Fruit fly (Drosophila melanogaster) whole organism, embryonic: Measurements from ENCODE around the gene Charon.

ENCODE experiments used
- Abd-B ChIP-seq: fragments of 200-800 bp; sonication (Bioruptor generic); optimal IDR thresholded peaks from 2 replicates; lab custom pipeline; 2018; ENCODE audit warnings: missing biosample characterization, mild to moderate bottlenecking, missing genetic modification characterization, moderate library complexity
- Atf6 ChIP-seq: fragments of 200-800 bp; sonication (Bioruptor generic); IDR thresholded peaks from 2 replicates; pipeline ENCODE4 v1.3.6; 2022; ENCODE audit warnings: missing biosample characterization, missing genetic modification characterization
- CG10321 ChIP-seq: fragments of 200-800 bp; sonication (Bioruptor generic); IDR thresholded peaks from 2 replicates; pipeline ENCODE4 v1.3.6; 2022; ENCODE audit warnings: missing biosample characterization, missing genetic modification characterization
- CG10462 ChIP-seq: fragments of 200-800 bp; sonication (Bioruptor generic); optimal IDR thresholded peaks from 2 replicates; lab custom pipeline; 2016; ENCODE audit warnings: missing biosample characterization, missing genetic modification characterization
- CG11085 ChIP-seq: fragments of 200-800 bp; sonication (Bioruptor generic); IDR thresholded peaks from 2 replicates; pipeline ENCODE4 v1.3.6; 2022; ENCODE audit warnings: missing biosample characterization, missing genetic modification characterization
- CG11456 ChIP-seq: fragments of 200-800 bp; sonication (Bioruptor generic); IDR thresholded peaks from 3 replicates; pipeline ENCODE4 v1.3.6; 2022; ENCODE audit warnings: missing biosample characterization, missing genetic modification characterization
- CG15011 ChIP-seq: fragments of 200-800 bp; sonication (Bioruptor generic); optimal IDR thresholded peaks from 3 replicates; lab custom pipeline; 2018; ENCODE audit warnings: missing biosample characterization, mild to moderate bottlenecking, missing genetic modification characterization
- CG15514 ChIP-seq: fragments of 200-800 bp; sonication (Bioruptor generic); optimal IDR thresholded peaks from 3 replicates; lab custom pipeline; 2017; ENCODE audit warnings: missing biosample characterization, missing genetic modification characterization, mild to moderate bottlenecking, moderate library complexity, missing genetic modification reagents
- CG17328 ChIP-seq: fragments of 200-800 bp; sonication (Bioruptor generic); IDR thresholded peaks from 2 replicates; pipeline ENCODE4 v1.3.6; 2022; ENCODE audit warnings: missing biosample characterization, missing genetic modification characterization
- CG17361 ChIP-seq: fragments of 200-800 bp; sonication (Bioruptor generic); IDR thresholded peaks from 3 replicates; pipeline ENCODE4 v1.3.6; 2022; ENCODE audit warnings: missing biosample characterization, missing genetic modification characterization
- CG17829 ChIP-seq: fragments of 200-800 bp; optimal IDR thresholded peaks from 2 replicates; lab custom pipeline; 2019; ENCODE audit warnings: missing biosample characterization, mild to moderate bottlenecking, missing genetic modification characterization, moderate library complexity
- CG32532 ChIP-seq: fragments of 200-800 bp; sonication (Bioruptor generic); IDR thresholded peaks from 2 replicates; pipeline ENCODE4 v1.3.6; 2022; ENCODE audit warnings: missing biosample characterization, missing genetic modification characterization
- CG3838 ChIP-seq: fragments of 200-800 bp; sonication (Bioruptor generic); optimal IDR thresholded peaks from 3 replicates; lab custom pipeline; 2016; ENCODE audit warnings: missing biosample characterization, missing genetic modification characterization
- CG4707 ChIP-seq: fragments of 200-800 bp; sonication (Bioruptor generic); optimal IDR thresholded peaks from 2 replicates; lab custom pipeline; 2018; ENCODE audit warnings: missing biosample characterization, mild to moderate bottlenecking, missing genetic modification characterization, moderate library complexity
- CG8359 ChIP-seq: fragments of 200-800 bp; sonication (Bioruptor generic); optimal IDR thresholded peaks from 2 replicates; lab custom pipeline; 2017; ENCODE audit warnings: missing biosample characterization, mild to moderate bottlenecking, missing genetic modification characterization, borderline replicate concordance
- Chrac-16 ChIP-seq: fragments of 200-800 bp; sonication (Bioruptor generic); optimal IDR thresholded peaks from 3 replicates; lab custom pipeline; 2016; ENCODE audit warnings: missing biosample characterization, missing genetic modification characterization
- Dbx ChIP-seq: fragments of 200-800 bp; sonication (Bioruptor generic); IDR thresholded peaks from 3 replicates; pipeline ENCODE4 v1.3.6; 2022; ENCODE audit warnings: missing biosample characterization, missing genetic modification characterization
- Ets65A ChIP-seq: fragments of 200-800 bp; sonication (Bioruptor generic); peaks from one replicate; lab custom pipeline; 2016; ENCODE audit warnings: missing biosample characterization, missing genetic modification characterization
- Fer2 ChIP-seq: fragments of 200-800 bp; sonication (Bioruptor generic); optimal IDR thresholded peaks from 2 replicates; lab custom pipeline; 2018; ENCODE audit warnings: missing biosample characterization, mild to moderate bottlenecking, missing genetic modification characterization, moderate library complexity
- GATAe ChIP-seq: fragments of 200-800 bp; sonication (Bioruptor generic); conservative IDR thresholded peaks from 2 replicates; pipeline ENCODE4 v1.3.6; 2022; ENCODE audit warnings: missing biosample characterization, missing genetic modification characterization
- Hr39 ChIP-seq: fragments of >200 bp; optimal IDR thresholded peaks from 2 replicates; lab custom pipeline; 2017
- MBD-R2 ChIP-seq: fragments of 200-800 bp; sonication (Bioruptor generic); IDR thresholded peaks from 2 replicates; pipeline ENCODE4 v1.3.6; 2022; ENCODE audit warnings: missing biosample characterization, missing genetic modification characterization
- Med ChIP-seq: fragments of 200-800 bp; sonication (Bioruptor generic); peaks from one replicate; lab custom pipeline; 2016; ENCODE audit warnings: missing biosample characterization, missing genetic modification characterization, mild to moderate bottlenecking, inconsistent platforms, moderate library complexity
- NfI ChIP-seq: fragments of 200-800 bp; sonication (Bioruptor generic); optimal IDR thresholded peaks from 3 replicates; lab custom pipeline; 2018; ENCODE audit warnings: missing biosample characterization, mild to moderate bottlenecking, missing genetic modification characterization, moderate library complexity
- Rfx ChIP-seq: fragments of 200-800 bp; sonication (Bioruptor generic); IDR thresholded peaks from 2 replicates; pipeline ENCODE4 v1.3.6; 2022; ENCODE audit warnings: missing biosample characterization, missing genetic modification characterization
- Stat92E ChIP-seq, 3 experiments: fragments of >200 bp in 2 of 3; fragments of 200-800 bp in 1 of 3; sonication (Bioruptor generic) in 1 of 3; optimal IDR thresholded peaks; 2 replicates each; lab custom pipeline; 2017 to 2019; ENCODE audit warnings: missing biosample characterization in 3 of 3, missing genetic modification characterization in 3 of 3, mild to moderate bottlenecking in 1 of 3, moderate library complexity in 1 of 3
- Tbp ChIP-seq: fragments of >200 bp; optimal IDR thresholded peaks from 2 replicates; lab custom pipeline; 2018; ENCODE audit warnings: missing biosample characterization, missing genetic modification characterization
- al ChIP-seq: fragments of 200-800 bp; sonication (Bioruptor generic); IDR thresholded peaks from 2 replicates; pipeline ENCODE4 v1.3.6; 2022; ENCODE audit warnings: missing biosample characterization, missing genetic modification characterization
- cad ChIP-seq: fragments of >200 bp; optimal IDR thresholded peaks from 2 replicates; lab custom pipeline; 2017; ENCODE audit warnings: missing biosample characterization, missing genetic modification characterization
- corto ChIP-seq: fragments of 200-800 bp; sonication (Bioruptor generic); optimal IDR thresholded peaks from 2 replicates; lab custom pipeline; 2016; ENCODE audit warnings: missing biosample characterization, mild to moderate bottlenecking, missing genetic modification characterization, moderate library complexity
- danr ChIP-seq: fragments of 200-800 bp; sonication (Bioruptor generic); IDR thresholded peaks from 2 replicates; pipeline ENCODE4 v1.3.6; 2022; ENCODE audit warnings: missing biosample characterization, missing genetic modification characterization
- disco-r ChIP-seq: fragments of 200-800 bp; sonication (Bioruptor generic); optimal IDR thresholded peaks from 2 replicates; lab custom pipeline; 2016; ENCODE audit warnings: missing biosample characterization, missing genetic modification characterization
- exex ChIP-seq: fragments of 200-800 bp; sonication (Bioruptor generic); optimal IDR thresholded peaks from 4 replicates; lab custom pipeline; 2018; ENCODE audit warnings: missing biosample characterization, mild to moderate bottlenecking, missing genetic modification characterization, moderate library complexity
- gt ChIP-seq: fragments of 200-800 bp; sonication (Bioruptor generic); IDR thresholded peaks from 2 replicates; pipeline ENCODE4 v1.3.6; 2022; ENCODE audit warnings: missing biosample characterization, missing genetic modification characterization
- hbn ChIP-seq: fragments of 200-800 bp; sonication (Bioruptor generic); IDR thresholded peaks from 2 replicates; pipeline ENCODE4 v1.3.6; 2022; ENCODE audit warnings: missing biosample characterization, missing genetic modification characterization; ENCODE audit not compliant: partially characterized antibody
- lab ChIP-seq: fragments of 200-800 bp; sonication (Bioruptor generic); optimal IDR thresholded peaks from 3 replicates; lab custom pipeline; 2017; ENCODE audit warnings: missing biosample characterization, missing genetic modification characterization, mild to moderate bottlenecking, moderate library complexity, missing genetic modification reagents
- mirr ChIP-seq: fragments of 200-800 bp; sonication (Bioruptor generic); optimal IDR thresholded peaks from 3 replicates; lab custom pipeline; 2018; ENCODE audit warnings: missing biosample characterization, mild to moderate bottlenecking, missing genetic modification characterization
- pho ChIP-seq: fragments of 200-800 bp; sonication (Bioruptor generic); optimal IDR thresholded peaks from 2 replicates; lab custom pipeline; 2016; ENCODE audit warnings: missing biosample characterization, missing genetic modification characterization
- ranshi ChIP-seq: fragments of 200-800 bp; sonication (Bioruptor generic); IDR thresholded peaks from 2 replicates; pipeline ENCODE4 v1.3.6; 2022; ENCODE audit warnings: missing biosample characterization, missing genetic modification characterization
- slbo ChIP-seq: fragments of 200-800 bp; sonication (Bioruptor generic); IDR thresholded peaks from 2 replicates; pipeline ENCODE4 v1.3.6; 2022; ENCODE audit warnings: missing biosample characterization, missing genetic modification characterization
- slp2 ChIP-seq: fragments of 200-800 bp; sonication (Bioruptor generic); optimal IDR thresholded peaks from 2 replicates; lab custom pipeline; 2016; ENCODE audit warnings: missing biosample characterization, missing genetic modification characterization
- sug ChIP-seq: fragments of 200-800 bp; optimal IDR thresholded peaks from 2 replicates; lab custom pipeline; 2019; ENCODE audit warnings: missing biosample characterization, mild to moderate bottlenecking, missing genetic modification characterization, moderate library complexity
- tin ChIP-seq: fragments of 200-800 bp; sonication (Bioruptor generic); optimal IDR thresholded peaks from 3 replicates; lab custom pipeline; 2016; ENCODE audit warnings: missing biosample characterization, missing genetic modification characterization
- toy ChIP-seq: fragments of 200-800 bp; sonication (Bioruptor generic); IDR thresholded peaks from 2 replicates; pipeline ENCODE4 v1.3.6; 2022; ENCODE audit warnings: missing biosample characterization, missing genetic modification characterization
- trh ChIP-seq: fragments of 200-800 bp; sonication (Bioruptor generic); optimal IDR thresholded peaks from 2 replicates; lab custom pipeline; 2016; ENCODE audit warnings: missing biosample characterization, missing genetic modification characterization

Gene Charon

dm6 chr2L:1199912-1200721 lies 27.5 kb upstream of the Charon start, which contains the start of the genes CG43349 and CG5011:
CG43349 (plus strand) TSS chr2L:1200205.
CG5011 (plus strand) TSS chr2L:1200671.
- TF ChIP-seq CG3838 (GFP tag; lab: Kevin White, UChicago) (no peak), Med (peak; percentile 57), exex (tag; lab: Kevin White, UChicago) (peak; percentile 54), CG15011 (GFP tag; lab: Kevin White, UChicago) (no peak), lab (peak; percentile 27), GATAe (GFP tag; lab: Robert Waterston, UW) (peak; percentile 43; the same call in 1 of the 2 replicates), CG11085 (no peak), CG15514 (GFP tag; lab: Kevin White, UChicago) (no peak), slbo (GFP tag; lab: Robert Waterston, UW) (0 out of 2 replicates have a peak, but pooled peaks have one; percentile 19), cad (no peak), tin (GFP tag; lab: Kevin White, UChicago) (no peak), mirr (GFP tag; lab: Kevin White, UChicago) (peak; percentile 26), Atf6 (GFP tag; lab: Robert Waterston, UW) (no peak), trh (GFP tag; lab: Kevin White, UChicago) (no peak), slp2 (GFP tag; lab: Kevin White, UChicago) (no peak), Ets65A (GFP tag; lab: Kevin White, UChicago) (peak; percentile 42), Dbx (GFP tag; lab: Robert Waterston, UW) (peak; percentile 6; the same call in 1 of the 3 replicates), CG8359 (GFP tag; lab: Kevin White, UChicago) (no peak), CG32532 (GFP tag; lab: Robert Waterston, UW) (peak; percentile 17; the same call in 1 of the 2 replicates)
- TF ChIP-seq, all 482 proteins: peak for 9

dm6 chr2L:1199166-1199565 lies 26.6 kb upstream of the Charon start, which contains the start of the genes CG5139 and CG43348:
CG5139 (minus strand) TSS chr2L:1199266.
CG43348 (plus strand) TSS chr2L:1199412.
- TF ChIP-seq Rfx (GFP tag; lab: Robert Waterston, UW) (no peak), CG10321 (GFP tag; lab: Robert Waterston, UW) (no peak), Stat92E (GFP tag; optimal IDR thresholded peaks at IDR 0.05; lab: Kevin White, UChicago) (no peak), Fer2 (tag; lab: Kevin White, UChicago) (no peak), CG11085 (no peak), Hr39 (lab: Kevin White, UChicago) (peak; percentile 35), sug (tag; lab: Kevin White, UChicago) (peak; percentile 15), gt (GFP tag; lab: Robert Waterston, UW) (no peak), toy (GFP tag; lab: Robert Waterston, UW) (no peak), pho (GFP tag; lab: Kevin White, UChicago) (no peak)
- TF ChIP-seq, all 482 proteins: peak for 2

dm6 chr2L:1185642-1186497 lies 13.3 kb upstream of the Charon start, which contains the start of gene CG5001:
CG5001 (plus strand) TSS chr2L:1185757.
- TF ChIP-seq CG4707 (GFP tag; lab: Kevin White, UChicago) = peak; percentile 70
- TF ChIP-seq CG11456 = peak; percentile 92
- peak; percentile 79 for TF ChIP-seq NfI
- peak; percentile 69 for TF ChIP-seq MBD-R2 (GFP tag; lab: Robert Waterston, UW)
- TF ChIP-seq Tbp = no peak
- peak; percentile 50 for TF ChIP-seq CG10462 (GFP tag; lab: Kevin White, UChicago)
- TF ChIP-seq Chrac-16 (GFP tag; lab: Kevin White, UChicago) = peak; percentile 78
- TF ChIP-seq CG17361 (GFP tag; lab: Robert Waterston, UW) = peak; percentile 84
- TF ChIP-seq disco-r (GFP tag; lab: Kevin White, UChicago) = no peak
- peak; percentile 86 for TF ChIP-seq CG17328 (GFP tag; lab: Robert Waterston, UW)
- TF ChIP-seq hbn = no peak
- no peak for TF ChIP-seq corto (GFP tag; lab: Kevin White, UChicago)
- peak; percentile 91 for TF ChIP-seq CG17829 (tag; lab: Kevin White, UChicago)
- peak; percentile 85 for TF ChIP-seq ranshi (GFP tag; lab: Robert Waterston, UW)
- TF ChIP-seq al (GFP tag; lab: Robert Waterston, UW) = peak; percentile 82
- TF ChIP-seq Abd-B (GFP tag; lab: Kevin White, UChicago) = peak; percentile 58
- peak; percentile 63; the same call in 1 of the 2 replicates for TF ChIP-seq danr (GFP tag; lab: Robert Waterston, UW)
